Fruit fly (Drosophila melanogaster) whole organism, embryonic: ENCODE data around the gene ThrRS.

Experiments used
- ATbp ChIP-seq: fragments of 200-800 bp; sonication (Bioruptor generic); optimal IDR thresholded peaks from 2 replicates; lab custom pipeline; 2017; ENCODE audit warnings: missing biosample characterization, mild to moderate bottlenecking, missing genetic modification characterization, missing genetic modification reagents
- BEAF-32 ChIP-seq: fragments of 200-800 bp; sonication (Bioruptor generic); optimal IDR thresholded peaks from 3 replicates; lab custom pipeline; 2017; ENCODE audit warnings: missing biosample characterization, missing genetic modification characterization, mild to moderate bottlenecking, moderate library complexity, missing genetic modification reagents
- CG10209 ChIP-seq: fragments of 200-800 bp; sonication (Bioruptor generic); optimal IDR thresholded peaks from 3 replicates; lab custom pipeline; 2017; ENCODE audit warnings: missing biosample characterization, mild to moderate bottlenecking, missing genetic modification characterization, missing genetic modification reagents
- CG11247 ChIP-seq: fragments of 200-800 bp; sonication (Bioruptor generic); IDR thresholded peaks from 2 replicates; pipeline ENCODE4 v1.3.6; 2022; ENCODE audit warnings: missing biosample characterization, missing genetic modification characterization
- CG11456 ChIP-seq: fragments of 200-800 bp; sonication (Bioruptor generic); IDR thresholded peaks from 3 replicates; pipeline ENCODE4 v1.3.6; 2022; ENCODE audit warnings: missing biosample characterization, missing genetic modification characterization
- CG12219 ChIP-seq: fragments of 200-800 bp; sonication (Bioruptor generic); optimal IDR thresholded peaks from 3 replicates; lab custom pipeline; 2018; ENCODE audit warnings: missing biosample characterization, mild to moderate bottlenecking, missing genetic modification characterization
- CG12659 ChIP-seq: fragments of 200-800 bp; sonication (Bioruptor generic); optimal IDR thresholded peaks from 3 replicates; lab custom pipeline; 2017; ENCODE audit warnings: mild to moderate bottlenecking, missing biosample characterization, missing genetic modification reagents, missing genetic modification characterization
- CG14860 ChIP-seq: fragments of 200-800 bp; sonication (Bioruptor generic); IDR thresholded peaks from 3 replicates; pipeline ENCODE4 v1.3.6; 2022; ENCODE audit warnings: missing biosample characterization, missing genetic modification characterization; ENCODE audit not compliant: partially characterized antibody
- CG17359 ChIP-seq: fragments of 200-800 bp; sonication (Bioruptor generic); optimal IDR thresholded peaks from 3 replicates; lab custom pipeline; 2018; ENCODE audit warnings: missing biosample characterization, mild to moderate bottlenecking, missing genetic modification characterization, moderate library complexity
- CG17385 ChIP-seq: fragments of 200-800 bp; sonication (Bioruptor generic); optimal IDR thresholded peaks from 3 replicates; lab custom pipeline; 2018; ENCODE audit warnings: missing biosample characterization, mild to moderate bottlenecking, missing genetic modification characterization
- CG17802 ChIP-seq: fragments of 200-800 bp; sonication (Bioruptor generic); optimal IDR thresholded peaks from 2 replicates; lab custom pipeline; 2018; ENCODE audit warnings: missing biosample characterization, mild to moderate bottlenecking, missing genetic modification characterization, moderate library complexity
- CG18011 ChIP-seq: fragments of 200-800 bp; sonication (Bioruptor generic); optimal IDR thresholded peaks from 2 replicates; lab custom pipeline; 2017; ENCODE audit warnings: missing biosample characterization, missing genetic modification characterization, mild to moderate bottlenecking, moderate library complexity, missing genotype
- CG2199 ChIP-seq: fragments of 200-800 bp; sonication (Bioruptor generic); IDR thresholded peaks from 3 replicates; pipeline ENCODE4 v1.3.6; 2022; ENCODE audit warnings: missing biosample characterization, missing genetic modification characterization
- CG2712 ChIP-seq: fragments of 200-800 bp; optimal IDR thresholded peaks from 3 replicates; lab custom pipeline; 2019; ENCODE audit warnings: missing biosample characterization, mild to moderate bottlenecking, missing genetic modification characterization, moderate library complexity
- CG32767 ChIP-seq: fragments of 200-800 bp; sonication (Bioruptor generic); IDR thresholded peaks from 2 replicates; pipeline ENCODE4 v1.3.6; 2022; ENCODE audit warnings: missing biosample characterization, missing genetic modification characterization
- CG4360 ChIP-seq: fragments of 200-800 bp; sonication (Bioruptor generic); IDR thresholded peaks from 2 replicates; pipeline ENCODE4 v1.3.6; 2022; ENCODE audit warnings: missing biosample characterization, missing genetic modification characterization
- CG4404 ChIP-seq: fragments of 200-800 bp; sonication (Bioruptor generic); IDR thresholded peaks from 2 replicates; pipeline ENCODE4 v1.3.6; 2022; ENCODE audit warnings: missing biosample characterization, missing genetic modification characterization
- CG4854 ChIP-seq: fragments of 200-800 bp; sonication (Bioruptor generic); optimal IDR thresholded peaks from 2 replicates; lab custom pipeline; 2016; ENCODE audit warnings: missing biosample characterization, missing genetic modification characterization, inconsistent platforms
- CG6254 ChIP-seq: fragments of 200-800 bp; sonication (Bioruptor generic); optimal IDR thresholded peaks from 3 replicates; lab custom pipeline; 2017; ENCODE audit warnings: mild to moderate bottlenecking, missing biosample characterization, missing genetic modification reagents, missing genetic modification characterization
- CG6854 ChIP-seq: fragments of 200-800 bp; sonication (Bioruptor generic); optimal IDR thresholded peaks from 3 replicates; lab custom pipeline; 2017; ENCODE audit warnings: missing biosample characterization, mild to moderate bottlenecking, missing genetic modification characterization
- CG7357 ChIP-seq: fragments of 200-800 bp; sonication (Bioruptor generic); IDR thresholded peaks from 3 replicates; pipeline ENCODE4 v1.3.6; 2022; ENCODE audit warnings: missing biosample characterization, missing genetic modification characterization
- CG7786 ChIP-seq: fragments of 200-800 bp; sonication (Bioruptor generic); optimal IDR thresholded peaks from 2 replicates; lab custom pipeline; 2016; ENCODE audit warnings: missing biosample characterization, missing genetic modification characterization
- CG8388 ChIP-seq: fragments of 200-800 bp; sonication (Bioruptor generic); optimal IDR thresholded peaks from 2 replicates; lab custom pipeline; 2019; ENCODE audit warnings: missing biosample characterization, mild to moderate bottlenecking, missing genetic modification characterization, moderate library complexity
- CG8765 ChIP-seq: fragments of 200-800 bp; sonication (Bioruptor generic); IDR thresholded peaks from 2 replicates; pipeline ENCODE4 v1.3.6; 2022; ENCODE audit warnings: missing biosample characterization, missing genetic modification characterization
- CG8924 ChIP-seq: fragments of 200-800 bp; optimal IDR thresholded peaks from 3 replicates; lab custom pipeline; 2019; ENCODE audit warnings: missing biosample characterization, mild to moderate bottlenecking, missing genetic modification characterization, moderate library complexity
- CG9797 ChIP-seq: fragments of 200-800 bp; sonication (Bioruptor generic); optimal IDR thresholded peaks from 3 replicates; lab custom pipeline; 2018; ENCODE audit warnings: missing biosample characterization, mild to moderate bottlenecking, missing genetic modification characterization
- Dll ChIP-seq: fragments of 200-800 bp; sonication (Bioruptor generic); IDR thresholded peaks from 4 replicates; pipeline ENCODE4 v1.3.6; 2022; ENCODE audit warnings: missing biosample characterization, missing genetic modification characterization; ENCODE audit not compliant: partially characterized antibody
- HLH4C ChIP-seq: fragments of 200-800 bp; sonication (Bioruptor generic); IDR thresholded peaks from 3 replicates; pipeline ENCODE4 v1.3.6; 2022; ENCODE audit warnings: missing biosample characterization, missing genetic modification characterization; ENCODE audit not compliant: partially characterized antibody
- Hand ChIP-seq: fragments of 200-800 bp; sonication (Bioruptor generic); optimal IDR thresholded peaks from 2 replicates; lab custom pipeline; 2017; ENCODE audit warnings: mild to moderate bottlenecking, missing biosample characterization, missing genetic modification reagents, missing genetic modification characterization
- Hey ChIP-seq: fragments of 200-800 bp; sonication (Bioruptor generic); optimal IDR thresholded peaks from 3 replicates; lab custom pipeline; 2018; ENCODE audit warnings: missing biosample characterization, mild to moderate bottlenecking, missing genetic modification characterization
- Med ChIP-seq: fragments of 200-800 bp; sonication (Bioruptor generic); peaks from one replicate; lab custom pipeline; 2016; ENCODE audit warnings: missing biosample characterization, missing genetic modification characterization, mild to moderate bottlenecking, inconsistent platforms, moderate library complexity
- NC2α ChIP-seq: fragments of 200-800 bp; sonication (Bioruptor generic); optimal IDR thresholded peaks from 2 replicates; lab custom pipeline; 2016; ENCODE audit warnings: missing biosample characterization, missing genetic modification characterization
- Ptx1 ChIP-seq: fragments of 200-800 bp; sonication (Bioruptor generic); IDR thresholded peaks from 2 replicates; pipeline ENCODE4 v1.3.6; 2022; ENCODE audit warnings: missing biosample characterization, missing genetic modification characterization
- Sry-δ ChIP-seq: fragments of 200-800 bp; sonication (Bioruptor generic); optimal IDR thresholded peaks from 2 replicates; lab custom pipeline; 2016; ENCODE audit warnings: missing biosample characterization, missing genetic modification characterization
- Usf ChIP-seq: fragments of 200-800 bp; sonication (Bioruptor generic); optimal IDR thresholded peaks from 2 replicates; lab custom pipeline; 2017; ENCODE audit warnings: missing genotype, missing biosample characterization, missing genetic modification characterization
- YL-1 ChIP-seq: fragments of 200-800 bp; sonication (Bioruptor generic); optimal IDR thresholded peaks from 3 replicates; lab custom pipeline; 2017; ENCODE audit warnings: missing biosample characterization, mild to moderate bottlenecking, missing genetic modification characterization
- crc ChIP-seq: fragments of 200-800 bp; sonication (Bioruptor generic); optimal IDR thresholded peaks from 2 replicates; lab custom pipeline; 2016; ENCODE audit warnings: missing biosample characterization, missing genetic modification characterization
- gsb-n ChIP-seq: fragments of 200-800 bp; sonication (Bioruptor generic); optimal IDR thresholded peaks from 3 replicates; lab custom pipeline; 2018; ENCODE audit warnings: missing biosample characterization, mild to moderate bottlenecking, missing genetic modification characterization
- h ChIP-seq: fragments of >200 bp; optimal IDR thresholded peaks from 2 replicates; lab custom pipeline; 2017
- ham ChIP-seq: fragments of 200-800 bp; sonication (Bioruptor generic); IDR thresholded peaks from 2 replicates; pipeline ENCODE4 v1.3.6; 2022; ENCODE audit warnings: missing biosample characterization, missing genetic modification characterization
- knrl ChIP-seq: fragments of 200-800 bp; sonication (Bioruptor generic); IDR thresholded peaks from 3 replicates; pipeline ENCODE4 v1.3.6; 2022; ENCODE audit warnings: missing biosample characterization, missing genetic modification characterization; ENCODE audit not compliant: partially characterized antibody
- mam ChIP-seq: fragments of 200-800 bp; sonication (Bioruptor generic); optimal IDR thresholded peaks from 3 replicates; lab custom pipeline; 2016; ENCODE audit warnings: missing biosample characterization, missing genetic modification characterization
- nmo ChIP-seq: fragments of 200-800 bp; sonication (Bioruptor generic); optimal IDR thresholded peaks from 2 replicates; lab custom pipeline; 2018; ENCODE audit warnings: missing biosample characterization, mild to moderate bottlenecking, missing genetic modification characterization, moderate library complexity
- onecut ChIP-seq: fragments of 200-800 bp; sonication (Bioruptor generic); IDR thresholded peaks from 2 replicates; pipeline ENCODE4 v1.3.6; 2022; ENCODE audit warnings: missing biosample characterization, missing genetic modification characterization
- psq ChIP-seq: fragments of 200-800 bp; sonication (Bioruptor generic); optimal IDR thresholded peaks from 2 replicates; lab custom pipeline; 2017; ENCODE audit warnings: missing biosample characterization, missing genetic modification characterization
- scrt ChIP-seq: fragments of 200-800 bp; sonication (Bioruptor generic); optimal IDR thresholded peaks from 2 replicates; lab custom pipeline; 2018; ENCODE audit warnings: missing biosample characterization, mild to moderate bottlenecking, missing genetic modification characterization, moderate library complexity
- sens ChIP-seq: fragments of 200-800 bp; sonication (Bioruptor generic); peaks from one replicate; lab custom pipeline; 2016; ENCODE audit warnings: missing biosample characterization, missing genetic modification characterization
- sima ChIP-seq: fragments of 200-800 bp; sonication (Bioruptor generic); optimal IDR thresholded peaks from 2 replicates; lab custom pipeline; 2016; ENCODE audit warnings: missing biosample characterization, missing genetic modification characterization
- tin ChIP-seq: fragments of 200-800 bp; sonication (Bioruptor generic); optimal IDR thresholded peaks from 3 replicates; lab custom pipeline; 2016; ENCODE audit warnings: missing biosample characterization, missing genetic modification characterization
- ttk ChIP-seq: fragments of 200-800 bp; sonication (Bioruptor generic); IDR thresholded peaks from 2 replicates; pipeline ENCODE4 v2.1.2; 2022; ENCODE audit warnings: missing biosample characterization, missing genetic modification characterization
- zfh2 ChIP-seq: fragments of 200-800 bp; sonication (Bioruptor generic); optimal IDR thresholded peaks from 2 replicates; lab custom pipeline; 2016; ENCODE audit warnings: missing biosample characterization, missing genetic modification characterization

ThrRS gene

dm6 chr2L:12055837-12056388, 47.6 kb upstream of the ThrRS start, which contains the start of the genes JhI-21, RpL7-like and CG34164 (continued):
- TF ChIP-seq ATbp (GFP tag; lab: Kevin White, UChicago) = no peak
- no peak for TF ChIP-seq onecut (GFP tag; lab: Robert Waterston, UW)
- TF ChIP-seq CG10209 = no peak
- no peak for TF ChIP-seq NC2α (GFP tag; lab: Kevin White, UChicago)
- TF ChIP-seq CG32767 (GFP tag; lab: Robert Waterston, UW) = no peak
- TF ChIP-seq Hey (tag; lab: Kevin White, UChicago) = no peak
- TF ChIP-seq Hand (GFP tag; lab: Kevin White, UChicago) = no peak
- peak; percentile 2 for TF ChIP-seq CG12659 (GFP tag; lab: Kevin White, UChicago)
- peak; percentile 76; the same call in 3 of the 4 replicates for TF ChIP-seq Dll (GFP tag; lab: Robert Waterston, UW)
- peak; percentile 71 for TF ChIP-seq BEAF-32 (GFP tag; lab: Kevin White, UChicago)
- TF ChIP-seq ham (GFP tag; lab: Robert Waterston, UW) = no peak
- peak; percentile 61; the same call in 2 of the 3 replicates for TF ChIP-seq HLH4C (GFP tag; lab: Robert Waterston, UW)
- TF ChIP-seq CG8765 (GFP tag; lab: Robert Waterston, UW) = no peak
- TF ChIP-seq CG11247 = no peak
- TF ChIP-seq CG6254 (GFP tag; lab: Kevin White, UChicago) = no peak
- no peak for TF ChIP-seq CG8388 (GFP tag; lab: Kevin White, UChicago)
- peak; percentile 58; the same call in 1 of the 2 replicates for TF ChIP-seq ttk (GFP tag; lab: Robert Waterston, UW)
- no peak for TF ChIP-seq CG12219 (GFP tag; lab: Kevin White, UChicago)
- TF ChIP-seq CG4854 (GFP tag; lab: Kevin White, UChicago) = no peak
- TF ChIP-seq CG7357 (GFP tag; lab: Robert Waterston, UW) = no peak
- TF ChIP-seq CG6854 (GFP tag; lab: Kevin White, UChicago) = peak; percentile 30
- peak; percentile 95 for TF ChIP-seq Sry-δ (GFP tag; lab: Kevin White, UChicago)
- peak; percentile 83 for TF ChIP-seq YL-1
- TF ChIP-seq sima (GFP tag; lab: Kevin White, UChicago) = no peak
- no peak for TF ChIP-seq psq
- peak; percentile 18 for TF ChIP-seq CG17359 (tag; lab: Kevin White, UChicago)
- TF ChIP-seq CG4404 (GFP tag; lab: Robert Waterston, UW) = no peak
- TF ChIP-seq nmo = peak; percentile 21
- peak; percentile 9 for TF ChIP-seq CG9797 (GFP tag; lab: Kevin White, UChicago)
- peak; percentile 71 for TF ChIP-seq Med (GFP tag; lab: Kevin White, UChicago)
- no peak for TF ChIP-seq CG11456
- peak; percentile 62 for TF ChIP-seq knrl (GFP tag; lab: Robert Waterston, UW)
- no peak for TF ChIP-seq mam
- peak; percentile 97 for TF ChIP-seq scrt (GFP tag; lab: Kevin White, UChicago)
- TF ChIP-seq CG4360 = peak; percentile 38; the same call in 1 of the 2 replicates
- peak; percentile 50 for TF ChIP-seq CG17385 (GFP tag; lab: Kevin White, UChicago)
- TF ChIP-seq Ptx1 (GFP tag; lab: Robert Waterston, UW) = no peak
- peak; percentile 66; the same call in 1 of the 3 replicates for TF ChIP-seq CG2199 (GFP tag; lab: Robert Waterston, UW)
- no peak for TF ChIP-seq CG7786
- no peak for TF ChIP-seq CG14860 (GFP tag; lab: Robert Waterston, UW)
- TF ChIP-seq CG18011 (GFP tag; lab: Kevin White, UChicago) = no peak
- TF ChIP-seq CG17802 (tag; lab: Kevin White, UChicago) = no peak
- no peak for TF ChIP-seq crc (GFP tag; lab: Kevin White, UChicago)
- TF ChIP-seq gsb-n (tag; lab: Kevin White, UChicago) = no peak
- no peak for TF ChIP-seq h (lab: Kevin White, UChicago)
- TF ChIP-seq CG8924 = peak; percentile 35
- peak; percentile 82 for TF ChIP-seq sens
- peak; percentile 14 for TF ChIP-seq CG2712 (tag; lab: Kevin White, UChicago)
- no peak for TF ChIP-seq zfh2 (GFP tag; lab: Kevin White, UChicago)
- no peak for TF ChIP-seq Usf (GFP tag; lab: Kevin White, UChicago)
- no peak for TF ChIP-seq tin (GFP tag; lab: Kevin White, UChicago)
